Fruit fly (Drosophila melanogaster): ENCODE data around the gene Rh7.

Gene Rh7

DNA sequence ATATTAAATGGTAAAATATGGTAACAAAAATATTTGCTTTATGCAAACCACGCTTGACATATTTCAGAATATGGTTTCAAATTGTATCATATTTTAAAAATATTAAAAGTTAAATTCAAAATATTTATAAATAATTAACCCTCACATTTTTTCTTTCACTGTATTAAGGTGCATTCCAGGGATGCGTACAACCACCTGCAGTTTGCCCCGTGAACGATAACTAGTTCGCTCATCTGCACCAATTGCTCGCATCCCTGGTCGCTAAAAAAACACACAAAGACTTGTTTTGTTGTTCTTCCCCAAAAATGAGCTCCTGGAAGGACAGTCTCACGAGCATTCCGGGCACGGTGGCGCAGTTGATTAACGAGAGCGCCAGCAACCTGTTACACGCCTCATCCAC lies 43.4 kb downstream of the Rh7 start, which contains the start of gene DEF8 (continued):
- TF ChIP-seq CG6765 (GFP tag; optimal IDR thresholded peaks at IDR 0.05) = peak; percentile 82
- TF ChIP-seq slp2 (GFP tag; optimal IDR thresholded peaks at IDR 0.05) = no peak
- peak; percentile 65 for TF ChIP-seq tio (GFP tag; optimal IDR thresholded peaks at IDR 0.05)
- no peak for TF ChIP-seq D19B (GFP tag; optimal IDR thresholded peaks at IDR 0.05)
- peak; percentile 86 for TF ChIP-seq Atf6 (GFP tag; IDR thresholded peaks at IDR 0.05)
- TF ChIP-seq CG5180 (GFP tag; optimal IDR thresholded peaks at IDR 0.05) = no peak
- TF ChIP-seq Dbx (GFP tag; IDR thresholded peaks at IDR 0.05) = peak; percentile 80; the same call in 2 of the 3 replicates
- peak; percentile 88 for TF ChIP-seq CG10267 (tag; optimal IDR thresholded peaks at IDR 0.05)
- TF ChIP-seq fd102C (GFP tag; optimal IDR thresholded peaks at IDR 0.05) = no peak
- TF ChIP-seq ash1 (GFP tag; optimal IDR thresholded peaks at IDR 0.05) = peak; percentile 11
- TF ChIP-seq CG10565 (GFP tag; optimal IDR thresholded peaks at IDR 0.05) = no peak
- peak; percentile 27 to 66 for TF ChIP-seq chif (GFP tag; optimal IDR thresholded peaks at IDR 0.05)
- TF ChIP-seq CG18011 (GFP tag; optimal IDR thresholded peaks at IDR 0.05) = peak; percentile 43
- TF ChIP-seq sr (GFP tag; IDR thresholded peaks at IDR 0.05) = no peak
- TF ChIP-seq CG12659 (GFP tag; optimal IDR thresholded peaks at IDR 0.05) = peak; percentile 87
- TF ChIP-seq dm (GFP tag; optimal IDR thresholded peaks at IDR 0.05) = peak; percentile 63
- TF ChIP-seq chinmo (GFP tag; IDR thresholded peaks at IDR 0.05; ENCODE audit: partially characterized antibody) = peak; percentile 90
- TF ChIP-seq CG18764 (GFP tag; optimal IDR thresholded peaks at IDR 0.05) = peak; percentile 80
- peak; percentile 38; the same call in 1 of the 2 replicates for TF ChIP-seq toy (GFP tag; IDR thresholded peaks at IDR 0.05)
- peak; percentile 90 for TF ChIP-seq CoRest (tag; optimal IDR thresholded peaks at IDR 0.05)
- TF ChIP-seq Hmr (GFP tag; optimal IDR thresholded peaks at IDR 0.05) = no peak
- TF ChIP-seq Ets97D (GFP tag; optimal IDR thresholded peaks at IDR 0.05) = no peak
- peak; percentile 57 for TF ChIP-seq CG1529 (GFP tag; optimal IDR thresholded peaks at IDR 0.05)
- peak; percentile 69 for TF ChIP-seq CG30020 (tag; optimal IDR thresholded peaks at IDR 0.05)
- peak; percentile 92 for TF ChIP-seq CG2678 (tag; optimal IDR thresholded peaks at IDR 0.05)
- peak; percentile 86 for TF ChIP-seq CG6689 (GFP tag; IDR thresholded peaks at IDR 0.05)
- TF ChIP-seq jing (GFP tag; optimal IDR thresholded peaks at IDR 0.05) = no peak
- TF ChIP-seq Elba2 (GFP tag; optimal IDR thresholded peaks at IDR 0.05) = no peak
- TF ChIP-seq CG13624 (GFP tag; optimal IDR thresholded peaks at IDR 0.05) = peak; percentile 33
- no peak for TF ChIP-seq pros (GFP tag; optimal IDR thresholded peaks at IDR 0.05)
- peak; percentile 84 for TF ChIP-seq dysf (GFP tag; IDR thresholded peaks at IDR 0.05)
- TF ChIP-seq zfh1 (GFP tag; IDR thresholded peaks at IDR 0.05) = peak; percentile 85
- TF ChIP-seq Hr51 (GFP tag; optimal IDR thresholded peaks at IDR 0.05) = peak; percentile 45 to 95
- no peak for TF ChIP-seq gcm2 (GFP tag; optimal IDR thresholded peaks at IDR 0.05)
- TF ChIP-seq chm (GFP tag; IDR thresholded peaks at IDR 0.05) = peak; percentile 77
- TF ChIP-seq CG34376 (GFP tag; optimal IDR thresholded peaks at IDR 0.05) = peak; percentile 11
- peak; percentile 54; the same call in 1 of the 2 replicates for TF ChIP-seq CG14667 (GFP tag; IDR thresholded peaks at IDR 0.05)
- peak; percentile 63 for TF ChIP-seq CG18476 (GFP tag; optimal IDR thresholded peaks at IDR 0.05)
- TF ChIP-seq CG8359 (GFP tag; optimal IDR thresholded peaks at IDR 0.05; ENCODE audit: borderline replicate concordance) = peak; percentile 60
- TF ChIP-seq Antp (GFP tag; optimal IDR thresholded peaks at IDR 0.05) = peak; percentile 52
- TF ChIP-seq CG32767 (GFP tag; IDR thresholded peaks at IDR 0.05) = peak; percentile 82
- TF ChIP-seq CG4424 (GFP tag; optimal IDR thresholded peaks at IDR 0.05) = peak; percentile 81
- peak; percentile 83 for TF ChIP-seq CG18619 (GFP tag; optimal IDR thresholded peaks at IDR 0.05)
- peak; percentile 29 for TF ChIP-seq her (GFP tag; optimal IDR thresholded peaks at IDR 0.05)
- TF ChIP-seq Ravus (GFP tag; IDR thresholded peaks at IDR 0.05) = peak; percentile 42; the same call in 1 of the 2 replicates
- TF ChIP-seq zen (tag; optimal IDR thresholded peaks at IDR 0.05) = peak; percentile 87
- TF ChIP-seq CG9817 (tag; optimal IDR thresholded peaks at IDR 0.05) = peak; percentile 62
- no peak for TF ChIP-seq Hmx (GFP tag; optimal IDR thresholded peaks at IDR 0.05)
- peak; percentile 85 for TF ChIP-seq Oli (tag; optimal IDR thresholded peaks at IDR 0.05)
- peak; percentile 99 for TF ChIP-seq MESR4 (GFP tag; optimal IDR thresholded peaks at IDR 0.05)

Data from whole organism, embryonic.